Worm (Caenorhabditis elegans): ENCODE measurements around the gene F59A6.11.

Gene F59A6.11

DNA sequence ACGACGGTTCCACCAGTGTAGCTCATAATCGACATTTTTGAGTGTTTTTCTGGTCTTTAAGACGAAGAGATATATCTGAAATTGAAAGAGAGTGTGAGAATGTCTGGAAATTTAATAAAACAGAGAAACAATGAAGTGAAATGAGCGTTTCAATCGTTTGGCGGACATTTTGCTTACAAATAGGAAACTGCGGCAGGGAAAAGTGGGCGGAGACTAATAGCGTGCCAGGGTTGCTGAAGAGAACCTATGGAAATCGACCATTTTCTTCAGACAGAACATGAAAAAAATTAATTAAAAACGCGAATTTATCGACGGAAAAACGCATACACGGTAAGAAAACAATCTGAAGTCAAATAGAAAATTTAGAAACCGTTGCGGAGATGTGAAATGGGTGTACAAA lies 43.2 kb downstream of the F59A6.11 start, which contains the start of gene pbs-3 (continued):
- no peak for TF ChIP-seq unc-62 (GFP tag; optimal IDR thresholded peaks at IDR 0.05)
- no peak for TF ChIP-seq ztf-4 (tag; optimal IDR thresholded peaks at IDR 0.05)
- TF ChIP-seq nhr-71 (tag; optimal IDR thresholded peaks at IDR 0.05): peak; percentile 64
- peak in 2 of 6 experiments; percentile 42 to 71 for TF ChIP-seq elt-3 (tag; optimal IDR thresholded peaks at IDR 0.05)
- 0 out of 2 replicates have a peak, but pooled peaks have one; percentile 5 for TF ChIP-seq nhr-19 (GFP tag; conservative IDR thresholded peaks at IDR 0.05)

ce11 chrII:4954099-4954959 lies 44.2 kb downstream of the F59A6.11 start:
- TF ChIP-seq lin-39 (tag; optimal IDR thresholded peaks at IDR 0.05) (no peak), nhr-85 (tag) (peak; percentile 59), dsc-1 (tag; optimal IDR thresholded peaks at IDR 0.05) (peak; percentile 32)

DNA sequence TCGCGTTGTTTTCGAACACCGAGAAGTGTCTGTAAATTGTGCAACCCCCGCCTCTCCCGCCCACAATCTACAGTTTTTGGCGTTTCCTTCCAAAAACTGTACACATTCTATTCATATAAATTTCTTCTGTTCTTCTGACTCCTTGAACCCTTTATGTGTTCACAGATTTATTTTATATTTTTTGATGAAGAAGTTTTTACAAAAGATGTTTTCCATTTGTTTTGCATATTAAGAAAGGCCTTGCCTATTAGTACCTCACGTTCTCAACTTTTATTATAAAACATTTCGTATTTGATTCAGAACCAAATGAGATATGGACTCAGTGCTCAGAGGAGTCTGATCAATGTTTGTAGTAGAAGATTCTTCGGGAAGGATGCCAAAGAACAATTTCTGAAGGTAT lies 45.3 kb downstream of the F59A6.11 start, which contains the start of gene ndx-3:
Gene ndx-3, plus strand, starts transcription at position 301 of the 400 bp plus-strand sequence.
- no peak for TF ChIP-seq rnt-1 (tag; optimal IDR thresholded peaks at IDR 0.05)
- TF ChIP-seq ceh-8 (GFP tag; optimal IDR thresholded peaks at IDR 0.05): no peak
- no peak for TF ChIP-seq elt-2 (tag; optimal IDR thresholded peaks at IDR 0.05)
- TF ChIP-seq jun-1 (tag; optimal IDR thresholded peaks at IDR 0.05): no peak
- no peak for TF ChIP-seq hpl-2 (GFP tag; optimal IDR thresholded peaks at IDR 0.05)
- no peak for TF ChIP-seq irx-1 (tag; optimal IDR thresholded peaks at IDR 0.05)
- TF ChIP-seq fkh-4 (tag; optimal IDR thresholded peaks at IDR 0.05; ENCODE audit: borderline replicate concordance): no peak
- no peak for TF ChIP-seq zag-1 (tag; optimal IDR thresholded peaks at IDR 0.05)
- TF ChIP-seq ceh-88 (GFP tag; IDR thresholded peaks at IDR 0.05): no peak
- TF ChIP-seq isw-1 (GFP tag; IDR thresholded peaks at IDR 0.05): no peak
- no peak for TF ChIP-seq ceh-63 (GFP tag; optimal IDR thresholded peaks at IDR 0.05)
- no peak for TF ChIP-seq ztf-4 (tag; optimal IDR thresholded peaks at IDR 0.05)

DNA sequence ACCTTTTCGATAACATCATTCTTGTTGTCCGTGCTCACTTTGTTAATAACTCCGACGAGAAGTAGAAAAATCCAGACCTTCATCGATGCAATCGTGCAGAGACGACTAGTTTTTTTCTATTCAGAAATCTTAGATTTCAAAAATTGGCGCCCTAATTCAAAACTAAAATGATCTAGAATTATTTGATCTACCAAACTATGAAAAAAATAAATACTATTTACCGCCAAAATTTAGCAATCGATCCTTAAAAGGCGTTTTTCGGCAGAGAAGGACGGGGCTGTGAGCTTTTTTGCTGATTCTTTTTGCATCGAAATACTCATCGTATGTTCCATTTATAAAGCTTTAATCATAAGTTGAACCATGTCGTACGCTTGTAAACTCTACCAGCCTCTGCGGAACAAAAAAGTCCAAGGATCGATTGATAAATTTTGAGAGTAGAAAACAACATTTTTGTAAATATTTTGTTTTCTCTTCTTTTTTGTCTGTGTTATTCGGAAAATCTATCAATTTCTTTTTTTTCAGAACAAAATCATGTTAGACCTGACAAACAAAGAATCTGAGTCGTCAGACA lies 49.1 kb downstream of the F59A6.11 start, which contains the start of the genes try-1 and zyg-12:
Gene try-1, minus strand, starts transcription at position 148 of the 571 bp plus-strand sequence.
Gene zyg-12, plus strand, starts transcription at position 521 of the 571 bp plus-strand sequence.
- TF ChIP-seq C34B4.2 (tag; optimal IDR thresholded peaks at IDR 0.05) (no peak), unc-62 (GFP tag; optimal IDR thresholded peaks at IDR 0.05) (no peak), lsy-2 (tag; optimal IDR thresholded peaks at IDR 0.05) (no peak), mdl-1 (tag; optimal IDR thresholded peaks at IDR 0.05) (no peak), ceh-88 (GFP tag; IDR thresholded peaks at IDR 0.05) (no peak), nhr-71 (tag; optimal IDR thresholded peaks at IDR 0.05) (no peak), zag-1 (tag; optimal IDR thresholded peaks at IDR 0.05) (no peak), unc-98 (GFP tag; IDR thresholded peaks at IDR 0.05) (no peak)

DNA sequence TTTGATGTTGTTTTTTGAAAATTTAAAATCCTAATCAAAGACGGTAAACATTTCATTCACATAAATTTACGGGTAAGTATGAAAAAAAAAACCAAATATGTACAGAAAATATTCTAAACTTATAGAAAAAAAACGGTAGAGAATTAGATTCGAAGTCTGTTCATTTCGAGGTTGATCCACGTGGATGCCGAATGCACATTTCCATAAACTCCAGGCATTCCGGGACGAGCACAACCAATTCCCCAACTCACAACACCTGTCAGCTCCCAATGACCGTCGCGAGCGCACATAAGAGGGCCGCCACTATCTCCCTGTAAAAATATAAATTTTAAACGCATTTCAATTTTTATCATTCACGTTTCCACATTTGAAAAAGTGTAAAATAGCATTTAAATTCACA lies 50.4 kb downstream of the F59A6.11 start:
- TF ChIP-seq lin-14 (GFP tag; optimal IDR thresholded peaks at IDR 0.05) (no peak), dpl-1 (GFP tag; optimal IDR thresholded peaks at IDR 0.05) (no peak), snpc-4 (tag; optimal IDR thresholded peaks at IDR 0.05) (no peak), elt-2 (tag; optimal IDR thresholded peaks at IDR 0.05) (peak; percentile 7), ztf-4 (tag; optimal IDR thresholded peaks at IDR 0.05) (no peak), nhr-71 (tag; optimal IDR thresholded peaks at IDR 0.05) (no peak), hlh-4 (tag; optimal IDR thresholded peaks at IDR 0.05) (no peak), vab-15 (tag; optimal IDR thresholded peaks at IDR 0.05) (no peak), lin-15B (tag; optimal IDR thresholded peaks at IDR 0.05) (no peak), lsy-2 (tag; optimal IDR thresholded peaks at IDR 0.05) (no peak), dsc-1 (tag; optimal IDR thresholded peaks at IDR 0.05) (no peak), C16A3.4 (tag; optimal IDR thresholded peaks at IDR 0.05) (no peak), swsn-7 (tag; optimal IDR thresholded peaks at IDR 0.05) (no peak), snu-23 (GFP tag; optimal IDR thresholded peaks at IDR 0.05) (no peak), lin-35 (GFP tag; optimal IDR thresholded peaks at IDR 0.05) (no peak), fkh-4 (tag; optimal IDR thresholded peaks at IDR 0.05; ENCODE audit: borderline replicate concordance) (no peak), nhr-85 (tag) (peak; percentile 59), xbp-1 (tag; optimal IDR thresholded peaks at IDR 0.05) (no peak)
